Worm (Caenorhabditis elegans) whole organism, early embryonic: ENCODE data around the gene W07G4.1.

Experiments
- aly-1 ChIP-seq: sonication (generic microtip); optimal IDR thresholded peaks from 2 replicates; lab custom pipeline; 2016; ENCODE audit warnings: missing genetic modification characterization, missing compliant biosample characterization
- ama-1 ChIP-seq: fragments of 150-350 bp; optimal IDR thresholded peaks from 2 replicates; lab custom pipeline; 2014
- ets-7 ChIP-seq: sonication (generic microtip); optimal IDR thresholded peaks from 2 replicates; lab custom pipeline; 2016; ENCODE audit warnings: missing genotype, missing genetic modification characterization, missing compliant biosample characterization
- flt-1 ChIP-seq: fragments of 200-800 bp; sonication (Bioruptor generic); IDR thresholded peaks from 2 replicates; pipeline ENCODE4 v1.3.6; 2022; ENCODE audit warnings: missing genetic modification characterization, missing compliant biosample characterization
- hmbx-1 ChIP-seq: sonication (generic microtip); optimal IDR thresholded peaks from 2 replicates; lab custom pipeline; 2016; ENCODE audit warnings: mild to moderate bottlenecking, missing genetic modification characterization, missing compliant biosample characterization
- hmg-4 ChIP-seq: fragments of 200-800 bp; sonication (Bioruptor generic); optimal IDR thresholded peaks from 2 replicates; lab custom pipeline; 2018; ENCODE audit warnings: mild to moderate bottlenecking, missing genetic modification characterization, missing compliant biosample characterization
- sea-1 ChIP-seq: fragments of 200-800 bp; sonication (Bioruptor generic); conservative IDR thresholded peaks from 2 replicates; pipeline ENCODE4 v1.3.6; 2022; ENCODE audit warnings: missing genetic modification characterization, missing compliant biosample characterization

- no peak for TF ChIP-seq aly-1
- TF ChIP-seq hmbx-1 (tag; lab: Kevin White, UChicago), result no peak
- no peak for TF ChIP-seq sea-1 (GFP tag; lab: Robert Waterston, UW)
- TF ChIP-seq hmg-4, result no peak
- TF ChIP-seq ama-1, result no peak
- TF ChIP-seq flt-1 (GFP tag; lab: Robert Waterston, UW), result no peak
- no peak for TF ChIP-seq ets-7 (tag; lab: Kevin White, UChicago)
These were observed 30.1 kb downstream of the W07G4.1 start for ce11 chrV:13063402-13063801.
